Worm (Caenorhabditis elegans) whole organism, mixed stage, embryonic: ENCODE measurements around the gene R04D3.3.

Experiments
- elt-3 ChIP-seq: fragments of 150-350 bp; optimal IDR thresholded peaks from 2 replicates; lab custom pipeline; 2014; ENCODE audit warnings: missing biosample characterization, missing genetic modification characterization
- mls-2 ChIP-seq: sonication (generic microtip); optimal IDR thresholded peaks from 2 replicates; lab custom pipeline; 2016; ENCODE audit warnings: mild to moderate bottlenecking, missing genetic modification characterization, moderate library complexity, missing compliant biosample characterization
- nhr-2 ChIP-seq: fragments of 150-350 bp; optimal IDR thresholded peaks from 2 replicates; lab custom pipeline; 2014; ENCODE audit warnings: missing biosample characterization, missing genetic modification characterization
- nhr-28 ChIP-seq: fragments of 150-350 bp; optimal IDR thresholded peaks from 2 replicates; lab custom pipeline; 2014; ENCODE audit warnings: missing biosample characterization, missing genetic modification characterization
- snpc-4 ChIP-seq: fragments of 150-350 bp; optimal IDR thresholded peaks from 2 replicates; lab custom pipeline; 2014; ENCODE audit warnings: missing biosample characterization, missing genetic modification characterization
- unc-39 ChIP-seq: fragments of 150-350 bp; optimal IDR thresholded peaks from 2 replicates; lab custom pipeline; 2014; ENCODE audit warnings: missing biosample characterization, missing genetic modification characterization

DNA sequence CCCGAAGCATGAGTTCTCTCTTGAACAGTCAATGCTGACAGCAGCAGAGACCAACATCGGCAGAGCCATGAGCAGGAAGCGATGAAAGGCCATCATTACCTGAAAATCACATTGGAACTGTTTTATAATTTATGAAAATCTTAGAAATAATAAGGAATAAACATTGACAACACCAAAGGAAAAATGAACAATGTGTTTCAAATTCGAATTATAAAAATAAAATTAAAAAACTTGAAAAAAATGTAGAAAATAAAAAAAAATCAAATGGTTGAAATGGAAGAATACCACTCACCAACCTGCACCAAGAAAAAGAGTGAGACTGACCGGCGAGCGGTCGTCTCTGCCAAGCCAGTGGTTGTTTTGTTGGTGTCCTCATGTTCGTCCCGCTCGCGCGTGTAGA is at the start of gene R04D3.3:
- TF ChIP-seq mls-2 (tag; lab: Kevin White, UChicago) = no peak
- TF ChIP-seq nhr-28 (tag; lab: Kevin White, UChicago) = no peak
- no peak for TF ChIP-seq unc-39 (tag; lab: Kevin White, UChicago)
- TF ChIP-seq elt-3 = no peak
- no peak for TF ChIP-seq nhr-2 (tag; lab: Kevin White, UChicago)
- no peak for TF ChIP-seq snpc-4 (tag; lab: Kevin White, UChicago)
